Fruit fly (Drosophila melanogaster) whole organism, wandering third instar larva: Measurements from ENCODE around the gene CG4291.

Experiments used
- Abd-B ChIP-seq: fragments of >200 bp; optimal IDR thresholded peaks from 2 replicates; lab custom pipeline; 2017; ENCODE audit warnings: missing biosample characterization, missing genetic modification characterization
- CG32264 ChIP-seq: fragments of 200-800 bp; sonication (Bioruptor generic); optimal IDR thresholded peaks from 2 replicates; lab custom pipeline; 2016; ENCODE audit warnings: missing biosample characterization, missing genetic modification characterization
- CG9705 ChIP-seq: fragments of 200-800 bp; sonication (Bioruptor generic); optimal IDR thresholded peaks from 2 replicates; lab custom pipeline; 2018; ENCODE audit warnings: missing biosample characterization, mild to moderate bottlenecking, missing genetic modification characterization
- CrebA ChIP-seq: fragments of 200-800 bp; sonication (Bioruptor generic); optimal IDR thresholded peaks from 2 replicates; lab custom pipeline; 2016; ENCODE audit warnings: missing biosample characterization, mild to moderate bottlenecking, missing genetic modification characterization, borderline replicate concordance
- Dfd ChIP-seq: fragments of >200 bp; optimal IDR thresholded peaks from 2 replicates; lab custom pipeline; 2017; ENCODE audit warnings: missing biosample characterization, missing genetic modification characterization
- Dif ChIP-seq: fragments of 200-275, 200-300 bp; sonication (Bioruptor generic); optimal IDR thresholded peaks from 2 replicates; lab custom pipeline; 2018; ENCODE audit warnings: missing biosample characterization, missing genetic modification characterization; ENCODE audit not compliant: partially characterized antibody
- GATAd ChIP-seq: sonication (Bioruptor generic); optimal IDR thresholded peaks from 2 replicates; lab custom pipeline; 2016; ENCODE audit warnings: missing biosample characterization, missing genetic modification characterization
- HLH106 ChIP-seq: fragments of 200-800 bp; optimal IDR thresholded peaks from 3 replicates; lab custom pipeline; 2019; ENCODE audit warnings: missing biosample characterization, mild to moderate bottlenecking, missing genetic modification characterization, moderate library complexity
- Hnf4 ChIP-seq: fragments of 200-800 bp; sonication (Bioruptor generic); optimal IDR thresholded peaks from 2 replicates; lab custom pipeline; 2016; ENCODE audit warnings: missing biosample characterization, mild to moderate bottlenecking, missing genetic modification characterization
- Hr78 ChIP-seq: fragments of >200 bp; optimal IDR thresholded peaks from 2 replicates; lab custom pipeline; 2017; ENCODE audit warnings: missing biosample characterization, missing genetic modification characterization
- Hr83 ChIP-seq: fragments of 200-300 bp; sonication (Bioruptor generic); optimal IDR thresholded peaks from 2 replicates; lab custom pipeline; 2016; ENCODE audit warnings: missing biosample characterization, mild to moderate bottlenecking, missing genetic modification characterization, moderate library complexity; ENCODE audit not compliant: poor library complexity, severe bottlenecking
- Jra ChIP-seq: sonication (Bioruptor generic); optimal IDR thresholded peaks from 2 replicates; lab custom pipeline; 2016; ENCODE audit warnings: missing biosample characterization, missing genetic modification characterization
- Mio ChIP-seq: sonication (Bioruptor generic); optimal IDR thresholded peaks from 2 replicates; lab custom pipeline; 2016; ENCODE audit warnings: missing biosample characterization, missing genetic modification characterization
- Myc ChIP-seq: fragments of >200 bp; optimal IDR thresholded peaks from 2 replicates; lab custom pipeline; 2017
- N ChIP-seq: fragments of >200 bp; optimal IDR thresholded peaks from 2 replicates; lab custom pipeline; 2018; ENCODE audit warnings: missing biosample characterization, missing external identifiers, missing genetic modification characterization
- OdsH ChIP-seq: fragments of 200-800 bp; sonication (Bioruptor generic); optimal IDR thresholded peaks from 2 replicates; lab custom pipeline; 2016; ENCODE audit warnings: missing biosample characterization, mild to moderate bottlenecking, missing genetic modification characterization
- Rel ChIP-seq, 2 experiments: fragments of 200-800 bp; sonication (Bioruptor generic) in 1 of 2; optimal IDR thresholded peaks; 2 replicates in 1 of 2; 3 replicates in 1 of 2; lab custom pipeline; 2016 to 2019; ENCODE audit warnings: mild to moderate bottlenecking in 2 of 2, missing biosample characterization in 2 of 2, missing genetic modification characterization in 2 of 2, moderate library complexity in 1 of 2
- Sp1 ChIP-seq: fragments of 200-800 bp; sonication (Bioruptor generic); optimal IDR thresholded peaks from 3 replicates; lab custom pipeline; 2019; ENCODE audit warnings: missing biosample characterization, mild to moderate bottlenecking, missing genetic modification characterization, moderate library complexity
- Vsx2 ChIP-seq: fragments of 200-300, 225-300 bp; sonication (Bioruptor generic); optimal IDR thresholded peaks from 2 replicates; lab custom pipeline; 2018; ENCODE audit warnings: missing biosample characterization, missing genetic modification characterization; ENCODE audit not compliant: partially characterized antibody
- br ChIP-seq: fragments of 200-800 bp; sonication (Bioruptor generic); optimal IDR thresholded peaks from 2 replicates; lab custom pipeline; 2016; ENCODE audit warnings: missing biosample characterization, missing genetic modification characterization
- brk ChIP-seq: fragments of 200-800 bp; sonication (Bioruptor generic); optimal IDR thresholded peaks from 2 replicates; lab custom pipeline; 2016; ENCODE audit warnings: missing biosample characterization, mild to moderate bottlenecking, missing genetic modification characterization
- dl ChIP-seq, 2 experiments: fragments of 175-275, 200-275 bp in 1 of 2; fragments of 200-275 bp in 1 of 2; sonication (Bioruptor generic); optimal IDR thresholded peaks; lab custom pipeline; 2018; ENCODE audit warnings: mild to moderate bottlenecking in 2 of 2, missing biosample characterization in 2 of 2, missing genetic modification characterization in 2 of 2, moderate library complexity in 2 of 2; ENCODE audit not compliant: partially characterized antibody in 2 of 2, insufficient read depth in 1 of 2
- dmrt93B ChIP-seq: fragments of 200-800 bp; sonication (Bioruptor generic); optimal IDR thresholded peaks from 2 replicates; lab custom pipeline; 2018; ENCODE audit warnings: missing biosample characterization, mild to moderate bottlenecking, missing genetic modification characterization
- dsf ChIP-seq: sonication (Bioruptor generic); optimal IDR thresholded peaks from 2 replicates; lab custom pipeline; 2016; ENCODE audit warnings: missing biosample characterization, missing genetic modification characterization, borderline replicate concordance
- ey ChIP-seq: fragments of 200-800 bp; sonication (Bioruptor generic); optimal IDR thresholded peaks from 2 replicates; lab custom pipeline; 2016; ENCODE audit warnings: missing biosample characterization, missing genetic modification characterization
- foxo ChIP-seq, 2 experiments: fragments of 200-800 bp; sonication (Bioruptor generic); optimal IDR thresholded peaks; 2 replicates in 1 of 2; 3 replicates in 1 of 2; lab custom pipeline; 2016 to 2017; ENCODE audit warnings: missing biosample characterization in 2 of 2, missing genetic modification characterization in 2 of 2
- fru ChIP-seq: fragments of 200-800 bp; sonication (Bioruptor generic); optimal IDR thresholded peaks from 3 replicates; lab custom pipeline; 2016; ENCODE audit warnings: missing biosample characterization, mild to moderate bottlenecking, missing genetic modification characterization
- h ChIP-seq: fragments of 200-800 bp; sonication (Bioruptor generic); optimal IDR thresholded peaks from 3 replicates; lab custom pipeline; 2016; ENCODE audit warnings: missing biosample characterization, mild to moderate bottlenecking, missing genetic modification characterization
- jim ChIP-seq: fragments of 175-275, 200-325 bp; sonication (Bioruptor generic); optimal IDR thresholded peaks from 2 replicates; lab custom pipeline; 2016; ENCODE audit warnings: missing biosample characterization, mild to moderate bottlenecking, missing genetic modification characterization
- lola ChIP-seq: fragments of >200 bp; optimal IDR thresholded peaks from 2 replicates; lab custom pipeline; 2017; ENCODE audit warnings: missing biosample characterization, missing genetic modification characterization
- pan ChIP-seq: fragments of >200 bp; optimal IDR thresholded peaks from 2 replicates; lab custom pipeline; 2017
- psq ChIP-seq: fragments of 200-800 bp; sonication (Bioruptor generic); optimal IDR thresholded peaks from 3 replicates; lab custom pipeline; 2017; ENCODE audit warnings: missing biosample characterization, mild to moderate bottlenecking, missing genetic modification characterization, moderate library complexity
- rgr ChIP-seq: fragments of 200-800 bp; sonication (Bioruptor generic); optimal IDR thresholded peaks from 3 replicates; lab custom pipeline; 2016; ENCODE audit warnings: missing biosample characterization, mild to moderate bottlenecking, missing genetic modification characterization
- sage ChIP-seq: fragments of 200-800 bp; sonication (Bioruptor generic); optimal IDR thresholded peaks from 2 replicates; lab custom pipeline; 2016; ENCODE audit warnings: missing biosample characterization, mild to moderate bottlenecking, missing genetic modification characterization
- sv ChIP-seq: fragments of 200-800 bp; sonication (Bioruptor generic); optimal IDR thresholded peaks from 3 replicates; lab custom pipeline; 2016; ENCODE audit warnings: missing biosample characterization, missing genetic modification characterization
- tai ChIP-seq: sonication (Bioruptor generic); optimal IDR thresholded peaks from 2 replicates; lab custom pipeline; 2016; ENCODE audit warnings: missing biosample characterization, missing genetic modification characterization
- usp ChIP-seq: fragments of >200 bp; optimal IDR thresholded peaks from 2 replicates; lab custom pipeline; 2017; ENCODE audit warnings: missing biosample characterization, missing genetic modification characterization
- woc ChIP-seq: sonication (Bioruptor generic); optimal IDR thresholded peaks from 2 replicates; lab custom pipeline; 2016; ENCODE audit warnings: missing biosample characterization, mild to moderate bottlenecking, missing genetic modification characterization

The CG4291 gene

DNA sequence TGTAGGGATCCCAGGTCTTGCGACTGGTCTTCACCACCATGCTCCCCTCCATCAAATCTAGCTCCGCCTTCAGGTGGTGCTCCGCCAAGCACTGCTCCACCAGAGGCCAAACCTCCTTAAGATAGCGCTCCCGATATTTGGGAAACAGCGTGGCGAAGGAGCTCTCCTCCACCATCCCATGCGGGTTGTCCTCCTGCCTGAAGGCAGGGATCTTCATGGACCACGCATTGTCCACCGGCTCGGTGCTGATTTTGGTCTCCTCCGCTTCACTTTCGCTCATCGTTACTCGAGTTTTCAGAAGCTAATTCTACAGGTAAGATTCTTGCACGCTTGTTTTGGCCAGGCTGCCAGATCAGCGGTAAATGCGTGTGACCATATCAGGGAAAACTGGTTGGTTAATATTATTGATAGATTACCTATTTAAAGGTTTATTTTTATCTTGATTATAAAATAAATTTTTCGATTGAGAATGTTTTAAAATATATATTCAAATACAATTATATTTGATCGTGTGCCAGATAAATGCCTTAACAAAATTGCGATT lies 17.0 kb upstream of the CG4291 start, which contains the start of gene dbe:
Gene dbe, minus strand, starts transcription at position 361 of the 544 bp plus-strand sequence.
- TF ChIP-seq Myc: no peak
- peak; percentile 19 for TF ChIP-seq Hr83 (GFP tag; lab: Kevin White, UChicago)
- TF ChIP-seq HLH106: peak; percentile 38
- no peak for TF ChIP-seq CG32264 (GFP tag; lab: Kevin White, UChicago)
- TF ChIP-seq Sp1 (GFP tag; lab: Kevin White, UChicago): peak; percentile 25
- TF ChIP-seq OdsH: no peak
- no peak for TF ChIP-seq CrebA (GFP tag; lab: Kevin White, UChicago)
- peak in 1 of 2 experiments; percentile 56 for TF ChIP-seq foxo (GFP tag; optimal IDR thresholded peaks at IDR 0.05; lab: Kevin White, UChicago)

DNA sequence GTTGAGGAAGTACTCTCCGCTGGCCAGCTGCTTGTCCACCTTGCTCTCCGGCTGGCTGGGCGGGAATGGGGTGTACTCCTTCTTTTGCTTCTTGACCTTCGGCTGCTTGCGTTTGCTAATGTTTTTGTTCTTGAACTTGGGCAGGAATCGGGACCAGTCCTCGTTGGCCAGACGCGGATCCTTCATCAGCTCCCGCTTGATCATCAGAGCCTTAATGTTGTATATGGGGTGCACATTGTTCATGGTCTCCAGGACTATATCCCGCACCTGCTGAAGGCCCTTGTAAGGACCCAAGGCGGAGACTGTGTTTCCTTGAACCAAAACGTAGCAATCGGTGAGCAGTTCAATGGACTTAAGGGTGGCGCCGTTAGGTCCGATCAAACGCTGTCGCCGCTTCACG lies 16.4 kb upstream of the CG4291 start:
- TF ChIP-seq Hr83 (GFP tag; lab: Kevin White, UChicago) (no peak), fru (GFP tag; lab: Kevin White, UChicago) (no peak), psq (GFP tag; lab: Kevin White, UChicago) (no peak)
- TF ChIP-seq, all 38 proteins: peak for 0

DNA sequence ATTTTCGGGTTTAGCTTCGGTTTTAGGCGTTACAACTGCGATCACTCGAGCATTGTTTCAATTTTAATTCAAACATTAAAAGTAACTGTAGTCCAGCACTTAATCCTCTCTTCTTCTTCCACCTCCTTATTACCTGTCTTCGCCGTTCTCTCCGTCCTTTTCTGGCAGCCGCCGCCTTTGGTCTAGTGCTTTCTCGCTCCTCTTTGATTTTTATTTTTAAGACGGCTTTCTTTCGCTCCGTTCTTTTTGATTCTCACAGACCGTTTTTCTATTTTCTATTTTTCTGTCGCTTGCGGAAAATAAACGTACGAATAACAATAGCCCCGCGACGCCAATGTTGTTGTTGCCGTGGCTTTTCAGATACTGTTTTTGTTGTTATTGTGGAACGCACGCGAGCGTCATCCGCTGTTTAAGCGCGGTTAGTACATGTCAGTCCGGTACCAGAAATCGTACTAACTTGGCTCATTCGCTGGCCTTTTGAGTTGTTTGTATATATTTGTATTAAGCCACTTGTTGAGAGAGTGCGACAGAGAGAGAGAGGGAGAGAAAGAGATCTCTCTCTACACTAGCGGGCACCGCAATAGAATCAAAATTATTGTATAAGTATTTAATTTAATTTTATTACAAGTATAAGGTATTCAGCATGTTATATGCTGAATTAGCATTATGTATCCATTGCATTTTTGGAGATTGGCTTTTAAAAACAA lies 15.5 kb upstream of the CG4291 start, which contains the start of gene aru:
Gene aru, minus strand, starts transcription at position 456 of the 707 bp plus-strand sequence.
- TF ChIP-seq Rel (GFP tag; optimal IDR thresholded peaks at IDR 0.05; lab: Kevin White, UChicago) (no peak), Rel (tag; optimal IDR thresholded peaks at IDR 0.05; lab: Kevin White, UChicago) (peak; percentile 6), pan (lab: Kevin White, UChicago) (no peak), Mio (GFP tag; lab: Kevin White, UChicago) (no peak), dmrt93B (GFP tag; lab: Kevin White, UChicago) (no peak), woc (peak; percentile 36), tai (GFP tag; lab: Kevin White, UChicago) (no peak), sage (GFP tag; lab: Kevin White, UChicago) (peak; percentile 21), Hr83 (GFP tag; lab: Kevin White, UChicago) (peak; percentile 19), psq (GFP tag; lab: Kevin White, UChicago) (peak; percentile 38), CG32264 (GFP tag; lab: Kevin White, UChicago) (no peak), Jra (no peak), Abd-B (GFP tag; lab: Kevin White, UChicago) (no peak), jim (GFP tag; lab: Kevin White, UChicago) (no peak), OdsH (no peak), Dfd (GFP tag; lab: Kevin White, UChicago) (no peak), GATAd (GFP tag; lab: Kevin White, UChicago) (no peak), CG9705 (GFP tag; lab: Kevin White, UChicago) (no peak), Myc (no peak), foxo (GFP tag; optimal IDR thresholded peaks at IDR 0.05; lab: Kevin White, UChicago) (no peak), HLH106 (peak; percentile 43), usp (GFP tag; lab: Kevin White, UChicago) (no peak), N (no peak), rgr (GFP tag; lab: Kevin White, UChicago) (peak; percentile 2), Sp1 (GFP tag; lab: Kevin White, UChicago) (peak; percentile 30), h (GFP tag; lab: Kevin White, UChicago) (peak; percentile 48), lola (GFP tag; lab: Kevin White, UChicago) (no peak), Dif (peak; percentile 82), sv (GFP tag; lab: Kevin White, UChicago) (no peak), Hr78 (GFP tag; lab: Kevin White, UChicago) (no peak), brk (GFP tag; lab: Kevin White, UChicago) (peak; percentile 37), Hnf4 (GFP tag; lab: Kevin White, UChicago) (peak; percentile 43), CrebA (GFP tag; lab: Kevin White, UChicago) (no peak), ey (GFP tag; lab: Kevin White, UChicago) (no peak), dl (GFP tag; optimal IDR thresholded peaks at IDR 0.05; lab: Kevin White, UChicago; ENCODE audit: insufficient read depth in 1 of 2, partially characterized antibody in 2 of 2) (peak in 1 of 2 experiments; percentile 56), dsf (GFP tag; lab: Kevin White, UChicago) (no peak), Vsx2 (GFP tag; lab: Kevin White, UChicago) (no peak), fru (GFP tag; lab: Kevin White, UChicago) (peak; percentile 68), br (GFP tag; lab: Kevin White, UChicago) (no peak)
